Fruit fly (Drosophila melanogaster) whole organism, embryonic: Measurements from ENCODE around the gene Eip63E.

ENCODE experiments used
- CG10654 ChIP-seq: fragments of 200-800 bp; sonication (Bioruptor generic); optimal IDR thresholded peaks from 2 replicates; lab custom pipeline; 2016; ENCODE audit warnings: missing biosample characterization, missing genetic modification characterization
- CG11398 ChIP-seq: fragments of 200-800 bp; sonication (Bioruptor generic); optimal IDR thresholded peaks from 2 replicates; lab custom pipeline; 2016; ENCODE audit warnings: missing biosample characterization, missing genetic modification characterization
- CG11504 ChIP-seq: fragments of 200-800 bp; sonication (Bioruptor generic); optimal IDR thresholded peaks from 3 replicates; lab custom pipeline; 2019; ENCODE audit warnings: missing biosample characterization, mild to moderate bottlenecking, missing genetic modification characterization, moderate library complexity
- CG11560 ChIP-seq: fragments of 200-800 bp; sonication (Bioruptor generic); IDR thresholded peaks from 3 replicates; pipeline ENCODE4 v1.3.6; 2022; ENCODE audit warnings: missing biosample characterization, missing genetic modification characterization
- CG12659 ChIP-seq: fragments of 200-800 bp; sonication (Bioruptor generic); optimal IDR thresholded peaks from 3 replicates; lab custom pipeline; 2017; ENCODE audit warnings: mild to moderate bottlenecking, missing biosample characterization, missing genetic modification reagents, missing genetic modification characterization
- CG12744 ChIP-seq: fragments of 200-800 bp; sonication (Bioruptor generic); optimal IDR thresholded peaks from 2 replicates; lab custom pipeline; 2016; ENCODE audit warnings: missing biosample characterization, missing genetic modification characterization
- CG13894 ChIP-seq: fragments of 200-800 bp; sonication (Bioruptor generic); optimal IDR thresholded peaks from 3 replicates; lab custom pipeline; 2018; ENCODE audit warnings: missing biosample characterization, mild to moderate bottlenecking, missing genetic modification characterization, moderate library complexity
- CG14710 ChIP-seq: fragments of 200-800 bp; sonication (Bioruptor generic); optimal IDR thresholded peaks from 3 replicates; lab custom pipeline; 2019; ENCODE audit warnings: missing biosample characterization, mild to moderate bottlenecking, missing genetic modification characterization, moderate library complexity
- CG1529 ChIP-seq: fragments of 200-800 bp; sonication (Bioruptor generic); optimal IDR thresholded peaks from 3 replicates; lab custom pipeline; 2018; ENCODE audit warnings: missing biosample characterization, missing genetic modification characterization
- CG17359 ChIP-seq: fragments of 200-800 bp; sonication (Bioruptor generic); optimal IDR thresholded peaks from 3 replicates; lab custom pipeline; 2018; ENCODE audit warnings: missing biosample characterization, mild to moderate bottlenecking, missing genetic modification characterization, moderate library complexity
- CG18011 ChIP-seq: fragments of 200-800 bp; sonication (Bioruptor generic); optimal IDR thresholded peaks from 2 replicates; lab custom pipeline; 2017; ENCODE audit warnings: missing biosample characterization, missing genetic modification characterization, mild to moderate bottlenecking, moderate library complexity, missing genotype
- CG18599 ChIP-seq: fragments of 200-800 bp; sonication (Bioruptor generic); optimal IDR thresholded peaks from 3 replicates; lab custom pipeline; 2017; ENCODE audit warnings: missing biosample characterization, missing genetic modification characterization, mild to moderate bottlenecking, moderate library complexity, missing genetic modification reagents
- CG31365 ChIP-seq: fragments of 200-800 bp; sonication (Bioruptor generic); optimal IDR thresholded peaks from 2 replicates; lab custom pipeline; 2018; ENCODE audit warnings: missing biosample characterization, mild to moderate bottlenecking, missing genetic modification characterization
- CG43689 ChIP-seq: fragments of 200-800 bp; sonication (Bioruptor generic); IDR thresholded peaks from 2 replicates; pipeline ENCODE4 v1.3.6; 2022; ENCODE audit warnings: missing biosample characterization, missing genetic modification characterization
- CG4820 ChIP-seq: fragments of 200-800 bp; sonication (Bioruptor generic); optimal IDR thresholded peaks from 3 replicates; lab custom pipeline; 2016; ENCODE audit warnings: missing biosample characterization, missing genetic modification characterization
- CG4854 ChIP-seq: fragments of 200-800 bp; sonication (Bioruptor generic); optimal IDR thresholded peaks from 2 replicates; lab custom pipeline; 2016; ENCODE audit warnings: missing biosample characterization, missing genetic modification characterization, inconsistent platforms
- CG5180 ChIP-seq: fragments of 200-800 bp; sonication (Bioruptor generic); optimal IDR thresholded peaks from 3 replicates; lab custom pipeline; 2017; ENCODE audit warnings: missing biosample characterization, missing genetic modification characterization, mild to moderate bottlenecking, moderate library complexity, missing genetic modification reagents
- CG5245 ChIP-seq: fragments of 200-800 bp; sonication (Bioruptor generic); optimal IDR thresholded peaks from 3 replicates; lab custom pipeline; 2016; ENCODE audit warnings: missing biosample characterization, missing genetic modification characterization
- CG6254 ChIP-seq: fragments of 200-800 bp; sonication (Bioruptor generic); optimal IDR thresholded peaks from 3 replicates; lab custom pipeline; 2017; ENCODE audit warnings: mild to moderate bottlenecking, missing biosample characterization, missing genetic modification reagents, missing genetic modification characterization
- CG6683 ChIP-seq: fragments of 200-800 bp; sonication (Bioruptor generic); optimal IDR thresholded peaks from 2 replicates; lab custom pipeline; 2017; ENCODE audit warnings: missing biosample characterization, mild to moderate bottlenecking, missing genetic modification characterization, missing genetic modification reagents
- CG6689 ChIP-seq: fragments of 200-800 bp; sonication (Bioruptor generic); IDR thresholded peaks from 2 replicates; pipeline ENCODE4 v1.3.6; 2022; ENCODE audit warnings: missing biosample characterization, missing genetic modification characterization
- CG6765 ChIP-seq: fragments of 200-800 bp; sonication (Bioruptor generic); optimal IDR thresholded peaks from 3 replicates; lab custom pipeline; 2017; ENCODE audit warnings: missing biosample characterization, mild to moderate bottlenecking, missing genetic modification characterization
- CG7786 ChIP-seq: fragments of 200-800 bp; sonication (Bioruptor generic); optimal IDR thresholded peaks from 2 replicates; lab custom pipeline; 2016; ENCODE audit warnings: missing biosample characterization, missing genetic modification characterization
- CG8281 ChIP-seq: fragments of 200-800 bp; sonication (Bioruptor generic); optimal IDR thresholded peaks from 2 replicates; lab custom pipeline; 2018; ENCODE audit warnings: missing biosample characterization, mild to moderate bottlenecking, missing genetic modification characterization, moderate library complexity
- Chrac-16 ChIP-seq: fragments of 200-800 bp; sonication (Bioruptor generic); optimal IDR thresholded peaks from 3 replicates; lab custom pipeline; 2016; ENCODE audit warnings: missing biosample characterization, missing genetic modification characterization
- Fer3 ChIP-seq: fragments of 200-800 bp; sonication (Bioruptor generic); optimal IDR thresholded peaks from 2 replicates; lab custom pipeline; 2018; ENCODE audit warnings: missing biosample characterization, mild to moderate bottlenecking, missing genetic modification characterization, moderate library complexity
- Hsf ChIP-seq: fragments of 200-800 bp; sonication (Bioruptor generic); optimal IDR thresholded peaks from 3 replicates; lab custom pipeline; 2016; ENCODE audit warnings: missing biosample characterization, missing genetic modification characterization
- MESR4 ChIP-seq: fragments of 200-800 bp; sonication (Bioruptor generic); optimal IDR thresholded peaks from 2 replicates; lab custom pipeline; 2018; ENCODE audit warnings: missing biosample characterization, mild to moderate bottlenecking, missing genetic modification characterization, moderate library complexity
- Max ChIP-seq: fragments of 200-800 bp; sonication (Bioruptor generic); optimal IDR thresholded peaks from 2 replicates; lab custom pipeline; 2016; ENCODE audit warnings: missing biosample characterization, mild to moderate bottlenecking, missing genetic modification characterization
- NC2α ChIP-seq: fragments of 200-800 bp; sonication (Bioruptor generic); optimal IDR thresholded peaks from 2 replicates; lab custom pipeline; 2016; ENCODE audit warnings: missing biosample characterization, missing genetic modification characterization
- Nf-YC ChIP-seq: fragments of 200-800 bp; optimal IDR thresholded peaks from 3 replicates; lab custom pipeline; 2019; ENCODE audit warnings: missing biosample characterization, mild to moderate bottlenecking, missing genetic modification characterization, moderate library complexity
- PHDP ChIP-seq: fragments of 200-800 bp; sonication (Bioruptor generic); optimal IDR thresholded peaks from 3 replicates; lab custom pipeline; 2018; ENCODE audit warnings: missing biosample characterization, mild to moderate bottlenecking, missing genetic modification characterization, moderate library complexity
- Taf1 ChIP-seq: fragments of 200-800 bp; sonication (Bioruptor generic); IDR thresholded peaks from 2 replicates; pipeline ENCODE4 v1.3.6; 2022; ENCODE audit warnings: missing biosample characterization, missing genetic modification characterization
- Tbp ChIP-seq: fragments of >200 bp; optimal IDR thresholded peaks from 2 replicates; lab custom pipeline; 2018; ENCODE audit warnings: missing biosample characterization, missing genetic modification characterization
- btn ChIP-seq: fragments of 200-800 bp; sonication (Bioruptor generic); optimal IDR thresholded peaks from 2 replicates; lab custom pipeline; 2016; ENCODE audit warnings: missing biosample characterization, missing genetic modification characterization
- disco-r ChIP-seq: fragments of 200-800 bp; sonication (Bioruptor generic); optimal IDR thresholded peaks from 2 replicates; lab custom pipeline; 2016; ENCODE audit warnings: missing biosample characterization, missing genetic modification characterization
- emc ChIP-seq: fragments of 200-800 bp; sonication (Bioruptor generic); optimal IDR thresholded peaks from 2 replicates; lab custom pipeline; 2016; ENCODE audit warnings: missing biosample characterization, missing genetic modification characterization
- gcm ChIP-seq: fragments of 200-800 bp; sonication (Bioruptor generic); optimal IDR thresholded peaks from 2 replicates; lab custom pipeline; 2019; ENCODE audit warnings: missing biosample characterization, mild to moderate bottlenecking, missing genetic modification characterization, moderate library complexity
- gem ChIP-seq: fragments of 200-800 bp; sonication (Bioruptor generic); optimal IDR thresholded peaks from 2 replicates; lab custom pipeline; 2019; ENCODE audit warnings: missing biosample characterization, mild to moderate bottlenecking, missing genetic modification characterization, moderate library complexity
- lilli ChIP-seq: fragments of 200-800 bp; sonication (Bioruptor generic); optimal IDR thresholded peaks from 3 replicates; lab custom pipeline; 2016; ENCODE audit warnings: missing biosample characterization, missing genetic modification characterization
- nerfin-1 ChIP-seq: fragments of 200-800 bp; sonication (Bioruptor generic); optimal IDR thresholded peaks from 3 replicates; lab custom pipeline; 2019; ENCODE audit warnings: missing biosample characterization, mild to moderate bottlenecking, missing genetic modification characterization, moderate library complexity
- nmo ChIP-seq: fragments of 200-800 bp; sonication (Bioruptor generic); optimal IDR thresholded peaks from 2 replicates; lab custom pipeline; 2018; ENCODE audit warnings: missing biosample characterization, mild to moderate bottlenecking, missing genetic modification characterization, moderate library complexity
- odd ChIP-seq: fragments of 200-800 bp; sonication (Bioruptor generic); optimal IDR thresholded peaks from 2 replicates; lab custom pipeline; 2017; ENCODE audit warnings: missing biosample characterization, mild to moderate bottlenecking, missing genetic modification characterization
- sens ChIP-seq: fragments of 200-800 bp; sonication (Bioruptor generic); peaks from one replicate; lab custom pipeline; 2016; ENCODE audit warnings: missing biosample characterization, missing genetic modification characterization
- slbo ChIP-seq: fragments of 200-800 bp; sonication (Bioruptor generic); IDR thresholded peaks from 2 replicates; pipeline ENCODE4 v1.3.6; 2022; ENCODE audit warnings: missing biosample characterization, missing genetic modification characterization
- slp2 ChIP-seq: fragments of 200-800 bp; sonication (Bioruptor generic); optimal IDR thresholded peaks from 2 replicates; lab custom pipeline; 2016; ENCODE audit warnings: missing biosample characterization, missing genetic modification characterization
- sob ChIP-seq: fragments of 200-800 bp; sonication (Bioruptor generic); IDR thresholded peaks from 2 replicates; pipeline ENCODE4 v1.3.6; 2022; ENCODE audit warnings: missing biosample characterization, missing genetic modification characterization
- sr ChIP-seq: fragments of 200-800 bp; sonication (Bioruptor generic); IDR thresholded peaks from 3 replicates; pipeline ENCODE4 v1.3.6; 2022; ENCODE audit warnings: missing biosample characterization, missing genetic modification characterization
- trem ChIP-seq: fragments of 200-800 bp; optimal IDR thresholded peaks from 3 replicates; lab custom pipeline; 2019; ENCODE audit warnings: missing biosample characterization, mild to moderate bottlenecking, missing genetic modification characterization, moderate library complexity
- wor ChIP-seq: fragments of 200-800 bp; sonication (Bioruptor generic); IDR thresholded peaks from 2 replicates; pipeline ENCODE4 v1.3.6; 2022; ENCODE audit warnings: missing biosample characterization, missing genetic modification characterization
- zf30C ChIP-seq: fragments of 200-800 bp; sonication (Bioruptor generic); optimal IDR thresholded peaks from 3 replicates; lab custom pipeline; 2018; ENCODE audit warnings: missing biosample characterization, mild to moderate bottlenecking, missing genetic modification characterization

Eip63E gene

DNA sequence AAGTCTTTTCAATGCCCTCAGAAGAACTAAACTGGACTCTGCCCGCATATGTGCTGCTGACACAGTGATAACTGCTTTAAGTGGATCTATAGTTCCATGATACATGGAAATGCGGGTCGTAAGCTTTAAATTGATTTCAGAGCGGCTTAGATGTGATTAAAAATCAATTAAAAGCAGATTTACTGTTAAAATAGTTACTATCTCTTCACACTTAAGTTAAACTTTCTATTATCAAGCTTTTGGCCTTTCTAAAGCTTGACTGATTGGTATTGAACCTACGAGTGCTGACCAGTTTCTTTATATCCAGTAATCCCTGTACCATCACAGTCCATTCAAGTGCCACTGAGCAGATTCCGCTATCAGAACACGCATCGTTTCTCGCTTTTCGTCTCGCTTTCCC, 40.9 kb downstream of the Eip63E start (continued):
- TF ChIP-seq CG11504 (tag; lab: Kevin White, UChicago) = peak; percentile 76
- TF ChIP-seq slp2 (GFP tag; lab: Kevin White, UChicago) = peak; percentile 38
- peak; percentile 56 for TF ChIP-seq lilli
- peak; percentile 29 for TF ChIP-seq Chrac-16
- no peak for TF ChIP-seq CG18011 (GFP tag; lab: Kevin White, UChicago)
- no peak for TF ChIP-seq CG13894 (tag; lab: Kevin White, UChicago)
- peak; percentile 56 for TF ChIP-seq CG18599 (GFP tag; lab: Kevin White, UChicago)
- peak; percentile 28 for TF ChIP-seq NC2α (GFP tag; lab: Kevin White, UChicago)
- TF ChIP-seq CG5245 = no peak
- peak; percentile 38 for TF ChIP-seq odd
- TF ChIP-seq wor = peak; percentile 40; the same call in 1 of the 2 replicates
- peak; percentile 13 for TF ChIP-seq Fer3
- TF ChIP-seq gem (tag; lab: Kevin White, UChicago) = peak; percentile 71
- TF ChIP-seq CG1529 (GFP tag; lab: Kevin White, UChicago) = peak; percentile 58
- TF ChIP-seq CG14710 (tag; lab: Kevin White, UChicago) = peak; percentile 52
- peak; percentile 28 for TF ChIP-seq btn (GFP tag; lab: Kevin White, UChicago)
- TF ChIP-seq sob (GFP tag; lab: Robert Waterston, UW) = peak; percentile 31; the same call in 1 of the 2 replicates
- peak; percentile 93 for TF ChIP-seq sens (GFP tag; lab: Kevin White, UChicago)
- peak; percentile 51 for TF ChIP-seq CG17359 (tag; lab: Kevin White, UChicago)
- peak; percentile 16; the same call in 1 of the 2 replicates for TF ChIP-seq Taf1 (GFP tag; lab: Robert Waterston, UW)
- TF ChIP-seq CG11560 (tag; lab: Robert Waterston, UW) = 0 out of 3 replicates have a peak, but pooled peaks have one; percentile 50
- no peak for TF ChIP-seq Tbp (GFP tag; lab: Kevin White, UChicago)
- peak; percentile 43 for TF ChIP-seq slbo (GFP tag; lab: Robert Waterston, UW)
- TF ChIP-seq disco-r (GFP tag; lab: Kevin White, UChicago) = peak; percentile 7
- TF ChIP-seq gcm (GFP tag; lab: Kevin White, UChicago) = peak; percentile 98
- peak; percentile 47 for TF ChIP-seq CG4820
- no peak for TF ChIP-seq MESR4 (GFP tag; lab: Kevin White, UChicago)
- TF ChIP-seq CG43689 = 0 out of 2 replicates have a peak, but pooled peaks have one; percentile 7
- TF ChIP-seq CG12744 (GFP tag; lab: Kevin White, UChicago) = no peak
- no peak for TF ChIP-seq CG8281 (tag; lab: Kevin White, UChicago)
- peak; percentile 18 for TF ChIP-seq Nf-YC (tag; lab: Kevin White, UChicago)
- no peak for TF ChIP-seq sr (GFP tag; lab: Robert Waterston, UW)
- TF ChIP-seq Hsf (GFP tag; lab: Kevin White, UChicago) = peak; percentile 59
- TF ChIP-seq nerfin-1 (tag; lab: Kevin White, UChicago) = peak; percentile 60
- peak; percentile 36 for TF ChIP-seq CG7786 (GFP tag; lab: Kevin White, UChicago)
- TF ChIP-seq CG6765 (GFP tag; lab: Kevin White, UChicago) = no peak
- no peak for TF ChIP-seq zf30C
- no peak for TF ChIP-seq CG31365
- TF ChIP-seq CG10654 = peak; percentile 8
- peak; percentile 39 for TF ChIP-seq CG5180 (GFP tag; lab: Kevin White, UChicago)
- TF ChIP-seq PHDP (tag; lab: Kevin White, UChicago) = peak; percentile 61
- TF ChIP-seq emc (GFP tag; lab: Kevin White, UChicago) = peak; percentile 5
- peak; percentile 2 for TF ChIP-seq CG6683 (GFP tag; lab: Kevin White, UChicago)
- TF ChIP-seq trem (tag; lab: Kevin White, UChicago) = peak; percentile 6
- TF ChIP-seq CG6689 (GFP tag; lab: Robert Waterston, UW) = peak; percentile 44; the same call in 1 of the 2 replicates
- peak; percentile 28 for TF ChIP-seq CG12659 (GFP tag; lab: Kevin White, UChicago)
- no peak for TF ChIP-seq CG4854 (GFP tag; lab: Kevin White, UChicago)
- no peak for TF ChIP-seq CG11398 (GFP tag; lab: Kevin White, UChicago)
- peak; percentile 7 for TF ChIP-seq Max (GFP tag; lab: Kevin White, UChicago)
- TF ChIP-seq nmo = peak; percentile 78
- peak; percentile 33 for TF ChIP-seq CG6254 (GFP tag; lab: Kevin White, UChicago)
